Fruit fly (Drosophila melanogaster) whole organism, adult: Measurements from ENCODE around the gene CG1273.

ENCODE experiments used
- CG14711 ChIP-seq: fragments of 200-800 bp; sonication (Bioruptor generic); optimal IDR thresholded peaks from 2 replicates; lab custom pipeline; 2018; ENCODE audit warnings: missing biosample characterization, mild to moderate bottlenecking, missing genetic modification characterization, moderate library complexity
- CG33017 ChIP-seq: fragments of 200-800 bp; sonication (Bioruptor generic); optimal IDR thresholded peaks from 2 replicates; lab custom pipeline; 2018; ENCODE audit warnings: missing biosample characterization, mild to moderate bottlenecking, missing genetic modification characterization, moderate library complexity
- CG7045 ChIP-seq: fragments of 200-800 bp; sonication (Bioruptor generic); optimal IDR thresholded peaks from 2 replicates; lab custom pipeline; 2017; ENCODE audit warnings: missing biosample characterization, mild to moderate bottlenecking, missing genetic modification characterization
- CG7101 ChIP-seq: fragments of 200-800 bp; sonication (Bioruptor generic); optimal IDR thresholded peaks from 2 replicates; lab custom pipeline; 2018; ENCODE audit warnings: missing biosample characterization, mild to moderate bottlenecking, missing genetic modification characterization, moderate library complexity
- Clk ChIP-seq: fragments of 200-800 bp; sonication (Bioruptor generic); optimal IDR thresholded peaks from 2 replicates; lab custom pipeline; 2017; ENCODE audit warnings: missing biosample characterization, missing genetic modification characterization
- Crg-1 ChIP-seq: fragments of 200-800 bp; sonication (Bioruptor generic); optimal IDR thresholded peaks from 2 replicates; lab custom pipeline; 2016; ENCODE audit warnings: missing biosample characterization, missing genetic modification characterization
- bab1 ChIP-seq: fragments of 200-800 bp; sonication (Bioruptor generic); optimal IDR thresholded peaks from 3 replicates; lab custom pipeline; 2019; ENCODE audit warnings: missing biosample characterization, mild to moderate bottlenecking, missing genetic modification characterization, moderate library complexity
- cic ChIP-seq: fragments of 200-800 bp; sonication (Bioruptor generic); optimal IDR thresholded peaks from 2 replicates; lab custom pipeline; 2017; ENCODE audit warnings: missing biosample characterization, mild to moderate bottlenecking, missing genetic modification characterization, moderate library complexity
- cnc ChIP-seq, 2 experiments: fragments of >200 bp; optimal IDR thresholded peaks; 2 replicates each; lab custom pipeline; 2017
- kay ChIP-seq: fragments of 200-800 bp; sonication (Bioruptor generic); peaks from one replicate; lab custom pipeline; 2016; ENCODE audit warnings: missing biosample characterization, missing genetic modification characterization, borderline replicate concordance
- ovo ChIP-seq: fragments of 200-800 bp; sonication (Bioruptor generic); optimal IDR thresholded peaks from 2 replicates; lab custom pipeline; 2016; ENCODE audit warnings: missing biosample characterization, missing genetic modification characterization
- pad ChIP-seq: fragments of 200-800 bp; sonication (Bioruptor generic); optimal IDR thresholded peaks from 3 replicates; lab custom pipeline; 2017; ENCODE audit warnings: missing biosample characterization, missing genetic modification characterization, mild to moderate bottlenecking, moderate library complexity, missing genetic modification reagents
- tj ChIP-seq: fragments of 200-800 bp; sonication (Bioruptor generic); optimal IDR thresholded peaks from 3 replicates; lab custom pipeline; 2017; ENCODE audit warnings: missing biosample characterization, mild to moderate bottlenecking, missing genetic modification characterization, moderate library complexity

dm6 chr3L:4231401-4232014, 32.0 kb upstream of the CG1273 start:
- TF ChIP-seq ovo (GFP tag; lab: Kevin White, UChicago) (no peak), kay (GFP tag; lab: Kevin White, UChicago) (no peak), bab1 (GFP tag; lab: Kevin White, UChicago) (no peak), tj (GFP tag; lab: Kevin White, UChicago) (no peak), cic (GFP tag; lab: Kevin White, UChicago) (no peak), CG14711 (tag; lab: Kevin White, UChicago) (no peak), cnc (optimal IDR thresholded peaks at IDR 0.05; lab: Kevin White, UChicago) (no peak), Clk (GFP tag; lab: Kevin White, UChicago) (no peak), CG7101 (tag; lab: Kevin White, UChicago) (no peak), Crg-1 (GFP tag; lab: Kevin White, UChicago) (no peak), CG33017 (tag; lab: Kevin White, UChicago) (no peak), CG7045 (GFP tag; lab: Kevin White, UChicago) (no peak), pad (GFP tag; lab: Kevin White, UChicago) (no peak)
